Worm (Caenorhabditis elegans): Measurements from ENCODE around the gene M04D8.7.
A peak's percentile ranks its signal among the peaks of the same experiment; 100 is the strongest.

Gene M04D8.7

DNA sequence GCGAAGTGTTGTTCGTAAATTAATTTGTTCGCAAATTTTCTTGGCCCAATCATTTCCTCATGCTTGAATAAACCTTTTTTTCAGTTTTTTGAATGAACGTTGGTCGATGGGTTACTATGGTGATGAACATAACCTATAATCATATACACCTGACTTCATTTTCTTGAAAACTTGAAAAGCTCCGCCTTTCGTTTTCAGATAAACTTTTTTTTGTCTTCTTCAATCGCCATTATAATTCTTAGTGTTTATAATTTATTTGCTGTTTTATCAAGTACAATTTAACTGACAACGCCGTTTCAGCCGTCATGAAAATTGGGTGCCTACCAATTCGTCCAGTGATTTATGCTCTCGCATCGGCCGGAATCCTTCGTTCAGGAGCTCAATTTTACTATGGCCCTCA is at the start of gene M04D8.7:
M04D8.7 (plus strand) TSS at position 301 of the 400 bp plus-strand sequence.
- TF ChIP-seq nhr-25 (tag; optimal IDR thresholded peaks at IDR 0.05) (no peak), fkh-10 (GFP tag; optimal IDR thresholded peaks at IDR 0.05) (peak; percentile 1), nhr-11 (tag; optimal IDR thresholded peaks at IDR 0.05) (no peak), sea-2 (GFP tag; optimal IDR thresholded peaks at IDR 0.05) (no peak), mdl-1 (tag; optimal IDR thresholded peaks at IDR 0.05) (no peak), skn-1 (tag; optimal IDR thresholded peaks at IDR 0.05) (no peak), ceh-28 (tag; optimal IDR thresholded peaks at IDR 0.05) (no peak), ztf-4 (tag; optimal IDR thresholded peaks at IDR 0.05) (no peak)

DNA sequence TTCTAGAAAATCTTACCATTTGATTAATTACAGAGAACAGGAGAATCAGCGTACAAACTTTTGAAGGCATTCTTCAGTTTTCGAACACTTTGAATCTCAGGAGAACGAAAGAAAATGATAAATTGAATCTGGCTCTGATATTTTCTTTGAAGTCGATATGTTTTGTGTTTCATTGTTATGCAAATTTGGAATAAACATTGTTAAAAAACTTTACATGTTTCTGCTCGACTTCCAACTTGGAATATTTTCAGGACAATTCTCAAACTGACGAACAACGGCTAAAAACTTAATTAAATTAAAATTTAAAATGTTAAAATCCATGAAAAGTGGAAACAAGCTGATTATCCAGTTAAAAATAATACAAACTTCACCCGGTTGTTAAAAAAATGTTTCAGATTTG is 48.9 kb upstream of the M04D8.7 start, which contains the start of gene C05B5.1:
C05B5.1 (minus strand) TSS at position 101 of the 400 bp plus-strand sequence.
- TF ChIP-seq elt-2 (tag; optimal IDR thresholded peaks at IDR 0.05) (no peak), egl-5 (tag; optimal IDR thresholded peaks at IDR 0.05) (no peak), nhr-25 (tag; optimal IDR thresholded peaks at IDR 0.05) (no peak), fkh-2 (tag; optimal IDR thresholded peaks at IDR 0.05) (no peak), ztf-4 (tag; optimal IDR thresholded peaks at IDR 0.05) (no peak), nhr-23 (tag; optimal IDR thresholded peaks at IDR 0.05) (no peak), sea-2 (GFP tag; optimal IDR thresholded peaks at IDR 0.05) (no peak), nfya-1 (tag; optimal IDR thresholded peaks at IDR 0.05; ENCODE audit: insufficient read depth) (no peak), fos-1 (tag; optimal IDR thresholded peaks at IDR 0.05) (no peak), unc-62 (GFP tag; optimal IDR thresholded peaks at IDR 0.05) (no peak), nhr-43 (tag; optimal IDR thresholded peaks at IDR 0.05; ENCODE audit: poor library complexity, severe bottlenecking) (no peak), unc-39 (tag; optimal IDR thresholded peaks at IDR 0.05) (no peak), ceh-9 (tag; optimal IDR thresholded peaks at IDR 0.05) (no peak), pha-4 (tag; optimal IDR thresholded peaks at IDR 0.05) (no peak), pqm-1 (tag; optimal IDR thresholded peaks at IDR 0.05) (no peak)

DNA sequence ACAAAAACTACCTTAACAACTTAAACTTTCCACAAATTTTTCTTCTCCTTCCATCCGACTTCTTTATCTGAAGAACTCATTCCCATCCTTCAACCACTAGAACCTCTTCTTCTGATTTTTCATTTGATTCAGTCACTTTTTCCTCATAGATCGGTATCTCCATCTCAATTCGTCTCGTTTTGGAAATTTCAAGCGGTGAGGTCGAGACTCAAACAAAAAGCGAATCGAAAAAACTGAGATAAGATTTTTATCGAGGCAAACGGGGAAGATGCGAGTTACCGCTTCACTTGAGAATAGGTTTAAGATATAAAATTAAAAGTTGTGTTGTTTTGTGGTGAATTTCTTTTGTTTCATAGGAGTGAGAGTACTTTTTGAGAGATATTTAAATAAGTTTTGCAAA is 45.9 kb upstream of the M04D8.7 start:
- TF ChIP-seq mdl-1 (tag; optimal IDR thresholded peaks at IDR 0.05): no peak
- no peak for TF ChIP-seq unc-62 (GFP tag; optimal IDR thresholded peaks at IDR 0.05)
- TF ChIP-seq nhr-43 (tag; optimal IDR thresholded peaks at IDR 0.05; ENCODE audit: poor library complexity, severe bottlenecking): no peak
- TF ChIP-seq fkh-10 (GFP tag; optimal IDR thresholded peaks at IDR 0.05): no peak
- TF ChIP-seq elt-1 (tag; optimal IDR thresholded peaks at IDR 0.05): peak; percentile 98
- TF ChIP-seq hmg-11 (tag; optimal IDR thresholded peaks at IDR 0.05): no peak

DNA sequence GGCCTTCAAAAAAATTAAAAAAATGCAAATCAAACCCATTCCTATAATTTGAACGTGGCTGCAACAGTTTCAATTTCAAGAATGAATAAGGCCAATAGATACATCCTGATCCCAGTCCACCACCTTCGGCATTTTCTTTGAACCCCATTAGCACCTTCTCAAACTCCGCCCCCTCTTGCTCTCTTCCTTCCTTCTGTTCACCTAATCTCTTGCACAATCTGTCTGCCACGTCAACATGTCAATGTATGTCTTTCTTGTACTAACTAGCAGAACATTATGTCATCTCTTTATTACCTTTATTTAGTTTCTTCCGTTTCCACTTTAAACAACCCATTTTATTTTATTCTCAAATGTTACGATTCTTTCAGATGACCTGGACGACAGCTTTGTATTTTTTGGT is 43.7 kb upstream of the M04D8.7 start, which contains the start of gene C05B5.4:
C05B5.4 (plus strand) TSS at position 351 of the 400 bp plus-strand sequence.
- TF ChIP-seq daf-12 (tag; optimal IDR thresholded peaks at IDR 0.05) (no peak), tbx-2 (tag; optimal IDR thresholded peaks at IDR 0.05) (no peak)

DNA sequence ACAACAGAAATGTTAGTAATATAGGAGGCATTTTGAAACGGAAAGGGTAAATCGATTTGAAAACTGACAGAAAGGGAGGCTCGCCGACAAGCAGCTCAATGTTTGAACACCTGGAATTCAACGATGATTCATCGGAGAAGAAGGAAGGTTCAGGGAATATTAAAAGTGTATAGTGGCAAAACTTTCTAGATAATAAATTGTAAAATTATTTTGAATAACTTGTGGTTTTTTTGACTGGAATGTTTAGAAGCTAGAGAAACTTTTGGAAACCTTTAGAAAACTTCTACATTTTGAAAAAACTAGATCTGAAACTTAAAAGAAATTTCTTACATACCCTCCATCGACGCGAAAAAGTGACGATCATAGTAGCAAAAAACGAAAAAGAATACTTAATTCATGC is 39.4 kb upstream of the M04D8.7 start, which contains the start of gene pqn-8:
pqn-8 (minus strand) TSS at position 101 of the 400 bp plus-strand sequence.
- no peak for TF ChIP-seq nhr-11 (tag; optimal IDR thresholded peaks at IDR 0.05)
- TF ChIP-seq pqm-1 (tag; optimal IDR thresholded peaks at IDR 0.05): no peak
- no peak for TF ChIP-seq nhr-25 (tag; optimal IDR thresholded peaks at IDR 0.05)
- no peak for TF ChIP-seq mml-1 (tag; optimal IDR thresholded peaks at IDR 0.05)
- no peak for TF ChIP-seq ZK546.5 (tag; optimal IDR thresholded peaks at IDR 0.05)
- TF ChIP-seq ceh-28 (tag; optimal IDR thresholded peaks at IDR 0.05): no peak
- TF ChIP-seq nhr-76 (tag; optimal IDR thresholded peaks at IDR 0.05): no peak
- no peak for TF ChIP-seq fkh-10 (GFP tag; optimal IDR thresholded peaks at IDR 0.05)
- TF ChIP-seq pha-4 (tag; optimal IDR thresholded peaks at IDR 0.05): no peak
- TF ChIP-seq nhr-28 (tag; optimal IDR thresholded peaks at IDR 0.05): no peak

DNA sequence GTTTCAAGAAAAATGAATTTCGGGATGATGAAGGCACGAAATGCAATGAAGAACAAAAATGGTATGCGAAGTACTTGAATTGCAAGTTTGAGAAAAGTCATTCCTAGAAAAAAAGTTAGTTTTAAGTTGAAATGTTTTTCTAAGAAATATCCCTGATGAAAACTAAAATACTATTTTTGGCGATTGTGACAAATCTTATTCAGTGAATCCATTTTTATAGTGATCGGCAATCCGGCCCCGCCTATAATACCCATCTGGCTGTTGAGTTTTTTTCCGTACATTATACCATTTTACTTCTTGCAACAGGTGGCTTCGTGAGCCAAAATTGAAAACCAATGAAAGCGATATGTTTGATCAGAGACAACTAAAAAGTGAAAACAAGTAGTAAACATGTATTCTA is 38.0 kb upstream of the M04D8.7 start, which contains the start of gene C05B5.17:
C05B5.17 (minus strand) TSS at position 101 of the 400 bp plus-strand sequence.
- TF ChIP-seq lin-15B (tag; optimal IDR thresholded peaks at IDR 0.05) (no peak), hmg-11 (tag; optimal IDR thresholded peaks at IDR 0.05) (no peak), ztf-11 (tag; optimal IDR thresholded peaks at IDR 0.05) (no peak), egl-27 (tag; optimal IDR thresholded peaks at IDR 0.05) (no peak), nhr-25 (tag; optimal IDR thresholded peaks at IDR 0.05) (no peak), nhr-23 (tag; optimal IDR thresholded peaks at IDR 0.05) (no peak), elt-1 (tag; optimal IDR thresholded peaks at IDR 0.05) (no peak), fkh-2 (tag; optimal IDR thresholded peaks at IDR 0.05) (no peak), ceh-9 (tag; optimal IDR thresholded peaks at IDR 0.05) (no peak), fkh-10 (GFP tag; optimal IDR thresholded peaks at IDR 0.05) (no peak), elt-2 (tag; optimal IDR thresholded peaks at IDR 0.05) (no peak), nfya-1 (tag; optimal IDR thresholded peaks at IDR 0.05; ENCODE audit: insufficient read depth) (no peak), eor-1 (tag; optimal IDR thresholded peaks at IDR 0.05) (no peak), nhr-11 (tag; optimal IDR thresholded peaks at IDR 0.05) (no peak), snpc-4 (tag; optimal IDR thresholded peaks at IDR 0.05) (no peak), nhr-237 (tag; optimal IDR thresholded peaks at IDR 0.05) (no peak), ceh-82 (tag; optimal IDR thresholded peaks at IDR 0.05) (no peak), fos-1 (tag; optimal IDR thresholded peaks at IDR 0.05) (no peak)
